Worm (Caenorhabditis elegans) whole organism, late embryonic: ENCODE measurements around the gene C04H5.7.

ENCODE experiments used
- ama-1 ChIP-seq: fragments of 150-350 bp; optimal IDR thresholded peaks from 2 replicates; lab custom pipeline; 2014
- ceh-30 ChIP-seq: fragments of 150-350 bp; optimal IDR thresholded peaks from 2 replicates; lab custom pipeline; 2014; ENCODE audit warnings: missing biosample characterization, missing genetic modification characterization
- ceh-34 ChIP-seq: sonication (generic microtip); optimal IDR thresholded peaks from 2 replicates; lab custom pipeline; 2016; ENCODE audit warnings: mild to moderate bottlenecking, missing genetic modification characterization, missing compliant biosample characterization
- ceh-6 ChIP-seq: fragments of 200-800 bp; sonication (Bioruptor generic); optimal IDR thresholded peaks from 2 replicates; lab custom pipeline; 2018; ENCODE audit warnings: mild to moderate bottlenecking, missing genetic modification characterization, missing compliant biosample characterization
- dmd-4 ChIP-seq: sonication (generic microtip); optimal IDR thresholded peaks from 2 replicates; lab custom pipeline; 2016; ENCODE audit warnings: borderline replicate concordance, missing genetic modification characterization, missing compliant biosample characterization
- fkh-10 ChIP-seq: fragments of 150-350 bp; optimal IDR thresholded peaks from 2 replicates; lab custom pipeline; 2014; ENCODE audit warnings: missing biosample characterization, missing genetic modification reagents, missing genetic modification characterization
- hlh-13 ChIP-seq: fragments of 200-800 bp; sonication (Bioruptor generic); optimal IDR thresholded peaks from 2 replicates; lab custom pipeline; 2018; ENCODE audit warnings: mild to moderate bottlenecking, missing genetic modification characterization, missing compliant biosample characterization
- hlh-30 ChIP-seq: sonication (generic microtip); optimal IDR thresholded peaks from 2 replicates; lab custom pipeline; 2017; ENCODE audit warnings: antibody characterized with exemption, missing genetic modification characterization, missing compliant biosample characterization; ENCODE audit not compliant: insufficient read depth
- hlh-8 ChIP-seq: sonication (generic microtip); optimal IDR thresholded peaks from 2 replicates; lab custom pipeline; 2016; ENCODE audit warnings: missing genotype, missing genetic modification characterization, missing compliant biosample characterization
- nfya-1 ChIP-seq: sonication (generic microtip); optimal IDR thresholded peaks from 2 replicates; lab custom pipeline; 2017; ENCODE audit warnings: missing genetic modification characterization, mild to moderate bottlenecking, missing compliant biosample characterization, antibody characterized with exemption, moderate library complexity
- nhr-11 ChIP-seq: fragments of 150-350 bp; optimal IDR thresholded peaks from 2 replicates; lab custom pipeline; 2014; ENCODE audit warnings: missing biosample characterization, missing genetic modification characterization
- pax-1 ChIP-seq: fragments of 150-350 bp; optimal IDR thresholded peaks from 2 replicates; lab custom pipeline; 2014; ENCODE audit warnings: missing biosample characterization, missing genetic modification characterization
- unc-3 ChIP-seq, 2 experiments: fragments of 200-800 bp in 1 of 2; sonication (Bioruptor generic) in 1 of 2; sonication (generic microtip) in 1 of 2; conservative IDR thresholded peaks in 1 of 2; optimal IDR thresholded peaks in 1 of 2; 2 replicates each; pipeline versions ENCODE4 v1.3.6 to Lab custom; 2016 to 2022; ENCODE audit warnings: missing compliant biosample characterization in 2 of 2, missing genetic modification characterization in 2 of 2, missing genetic modification reagents in 1 of 2

DNA sequence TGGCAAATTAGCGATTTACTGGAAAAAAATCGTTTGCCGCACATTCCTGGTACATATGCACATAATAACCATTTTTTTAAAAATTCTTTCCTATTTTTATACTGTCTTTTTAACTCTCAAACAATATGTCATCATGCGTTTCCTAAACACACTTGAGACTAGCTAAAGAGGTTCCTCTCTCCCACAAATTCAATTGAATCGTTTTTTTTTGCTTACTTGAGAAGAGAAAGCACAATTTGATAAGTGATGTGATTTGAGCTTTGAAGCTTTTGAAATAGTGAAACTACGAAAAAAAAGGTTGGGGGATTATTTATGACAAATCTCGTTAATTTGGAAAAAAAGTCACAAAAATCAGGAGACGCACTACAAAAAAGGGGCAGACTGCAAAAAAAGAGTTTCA is 17.3 kb downstream of the C04H5.7 start:
- TF ChIP-seq hlh-13 (GFP tag; lab: Kevin White, UChicago), result no peak
- no peak for TF ChIP-seq hlh-8
- TF ChIP-seq unc-3 (GFP tag; conservative IDR thresholded peaks at IDR 0.05; lab: Robert Waterston, UW), result no peak
- TF ChIP-seq unc-3 (tag; optimal IDR thresholded peaks at IDR 0.05; lab: Kevin White, UChicago), result no peak
- no peak for TF ChIP-seq hlh-30 (tag; lab: Kevin White, UChicago)
- no peak for TF ChIP-seq ceh-6 (GFP tag; lab: Kevin White, UChicago)
- no peak for TF ChIP-seq ceh-30 (tag; lab: Kevin White, UChicago)
- TF ChIP-seq ceh-34, result no peak
- TF ChIP-seq nhr-11 (tag; lab: Kevin White, UChicago), result no peak
- no peak for TF ChIP-seq pax-1 (tag; lab: Kevin White, UChicago)
- TF ChIP-seq nfya-1 (tag; lab: Kevin White, UChicago), result no peak
- TF ChIP-seq dmd-4, result no peak
- no peak for TF ChIP-seq ama-1 (lab: Kevin White, UChicago)
- TF ChIP-seq fkh-10 (GFP tag; lab: Kevin White, UChicago), result no peak
